Fruit fly (Drosophila melanogaster) whole organism, embryonic: ENCODE results near the gene ninaE.

Experiments
- Blimp-1 ChIP-seq: fragments of 200-800 bp; sonication (Bioruptor generic); optimal IDR thresholded peaks from 3 replicates; lab custom pipeline; 2018; ENCODE audit warnings: missing biosample characterization, missing genetic modification characterization, mild to moderate bottlenecking, moderate library complexity, missing genetic modification reagents
- CG11723 ChIP-seq: fragments of 200-800 bp; sonication (Bioruptor generic); optimal IDR thresholded peaks from 2 replicates; lab custom pipeline; 2017; ENCODE audit warnings: missing biosample characterization, mild to moderate bottlenecking, missing genetic modification characterization
- CG12769 ChIP-seq: fragments of 200-800 bp; sonication (Bioruptor generic); optimal IDR thresholded peaks from 2 replicates; lab custom pipeline; 2019; ENCODE audit warnings: missing biosample characterization, mild to moderate bottlenecking, missing genetic modification characterization, moderate library complexity
- CG15073 ChIP-seq: fragments of 200-800 bp; sonication (Bioruptor generic); optimal IDR thresholded peaks from 2 replicates; lab custom pipeline; 2016; ENCODE audit warnings: missing biosample characterization, missing genetic modification characterization
- CG1603 ChIP-seq: fragments of 200-800 bp; sonication (Bioruptor generic); optimal IDR thresholded peaks from 2 replicates; lab custom pipeline; 2019; ENCODE audit warnings: missing biosample characterization, mild to moderate bottlenecking, missing genetic modification characterization, moderate library complexity
- CG17186 ChIP-seq: fragments of 200-800 bp; sonication (Bioruptor generic); optimal IDR thresholded peaks from 3 replicates; lab custom pipeline; 2017; ENCODE audit warnings: missing biosample characterization, missing genetic modification reagents, missing genetic modification characterization
- CG17328 ChIP-seq: fragments of 200-800 bp; sonication (Bioruptor generic); IDR thresholded peaks from 2 replicates; pipeline ENCODE4 v1.3.6; 2022; ENCODE audit warnings: missing biosample characterization, missing genetic modification characterization
- CG1832 ChIP-seq: fragments of 200-800 bp; sonication (Bioruptor generic); optimal IDR thresholded peaks from 2 replicates; lab custom pipeline; 2017; ENCODE audit warnings: missing biosample characterization, mild to moderate bottlenecking, missing genetic modification characterization, inconsistent platforms
- CG2120 ChIP-seq: fragments of 200-800 bp; sonication (Bioruptor generic); optimal IDR thresholded peaks from 3 replicates; lab custom pipeline; 2016; ENCODE audit warnings: missing biosample characterization, missing genetic modification characterization
- CG2202 ChIP-seq: fragments of 200-800 bp; sonication (Bioruptor generic); optimal IDR thresholded peaks from 2 replicates; lab custom pipeline; 2018; ENCODE audit warnings: missing biosample characterization, mild to moderate bottlenecking, missing genetic modification characterization
- CG2678 ChIP-seq: fragments of 200-800 bp; sonication (Bioruptor generic); optimal IDR thresholded peaks from 3 replicates; lab custom pipeline; 2019; ENCODE audit warnings: missing biosample characterization, mild to moderate bottlenecking, missing genetic modification characterization, moderate library complexity
- CG2889 ChIP-seq: fragments of 200-800 bp; sonication (Bioruptor generic); IDR thresholded peaks from 3 replicates; pipeline ENCODE4 v1.3.6; 2022; ENCODE audit warnings: missing biosample characterization, missing genetic modification characterization
- CG43689 ChIP-seq: fragments of 200-800 bp; sonication (Bioruptor generic); IDR thresholded peaks from 2 replicates; pipeline ENCODE4 v1.3.6; 2022; ENCODE audit warnings: missing biosample characterization, missing genetic modification characterization
- CG4707 ChIP-seq: fragments of 200-800 bp; sonication (Bioruptor generic); optimal IDR thresholded peaks from 2 replicates; lab custom pipeline; 2018; ENCODE audit warnings: missing biosample characterization, mild to moderate bottlenecking, missing genetic modification characterization, moderate library complexity
- CG6813 ChIP-seq: fragments of 200-800 bp; sonication (Bioruptor generic); optimal IDR thresholded peaks from 2 replicates; lab custom pipeline; 2017; ENCODE audit warnings: missing biosample characterization, missing genetic modification characterization, mild to moderate bottlenecking, moderate library complexity, missing genetic modification reagents
- CG7372 ChIP-seq: fragments of 200-800 bp; sonication (Bioruptor generic); IDR thresholded peaks from 2 replicates; pipeline ENCODE4 v1.3.6; 2022; ENCODE audit warnings: missing biosample characterization, missing genetic modification characterization
- CG8089 ChIP-seq: fragments of 200-800 bp; sonication (Bioruptor generic); optimal IDR thresholded peaks from 3 replicates; lab custom pipeline; 2016; ENCODE audit warnings: missing biosample characterization, missing genetic modification characterization
- Dbx ChIP-seq: fragments of 200-800 bp; sonication (Bioruptor generic); IDR thresholded peaks from 3 replicates; pipeline ENCODE4 v1.3.6; 2022; ENCODE audit warnings: missing biosample characterization, missing genetic modification characterization
- Dek ChIP-seq: fragments of 200-800 bp; sonication (Bioruptor generic); optimal IDR thresholded peaks from 3 replicates; lab custom pipeline; 2019; ENCODE audit warnings: missing biosample characterization, mild to moderate bottlenecking, missing genetic modification characterization, moderate library complexity
- Eip74EF ChIP-seq, 2 experiments: fragments of 200-800 bp in 1 of 2; fragments of >200 bp in 1 of 2; sonication (Bioruptor generic) in 1 of 2; optimal IDR thresholded peaks; 2 replicates each; lab custom pipeline; 2017 to 2019; ENCODE audit warnings: missing biosample characterization in 2 of 2, missing genetic modification characterization in 2 of 2, mild to moderate bottlenecking in 1 of 2, moderate library complexity in 1 of 2
- Hsf ChIP-seq: fragments of 200-800 bp; sonication (Bioruptor generic); optimal IDR thresholded peaks from 3 replicates; lab custom pipeline; 2016; ENCODE audit warnings: missing biosample characterization, missing genetic modification characterization
- MBD-R2 ChIP-seq: fragments of 200-800 bp; sonication (Bioruptor generic); IDR thresholded peaks from 2 replicates; pipeline ENCODE4 v1.3.6; 2022; ENCODE audit warnings: missing biosample characterization, missing genetic modification characterization
- Neu2 ChIP-seq: fragments of 200-800 bp; sonication (Bioruptor generic); optimal IDR thresholded peaks from 3 replicates; lab custom pipeline; 2016; ENCODE audit warnings: missing biosample characterization, missing genetic modification characterization, borderline replicate concordance
- Nf-YB ChIP-seq: fragments of 200-800 bp; sonication (Bioruptor generic); optimal IDR thresholded peaks from 3 replicates; lab custom pipeline; 2019; ENCODE audit warnings: missing biosample characterization, mild to moderate bottlenecking, missing genetic modification characterization, moderate library complexity
- Rx ChIP-seq: fragments of 200-800 bp; sonication (Bioruptor generic); IDR thresholded peaks from 2 replicates; pipeline ENCODE4 v1.3.6; 2022; ENCODE audit warnings: missing biosample characterization, missing genetic modification characterization
- Sry-β ChIP-seq: fragments of 200-800 bp; sonication (Bioruptor generic); optimal IDR thresholded peaks from 2 replicates; lab custom pipeline; 2018; ENCODE audit warnings: missing biosample characterization, mild to moderate bottlenecking, missing genetic modification characterization, moderate library complexity
- Stat92E ChIP-seq, 3 experiments: fragments of >200 bp in 2 of 3; fragments of 200-800 bp in 1 of 3; sonication (Bioruptor generic) in 1 of 3; optimal IDR thresholded peaks; 2 replicates each; lab custom pipeline; 2017 to 2019; ENCODE audit warnings: missing biosample characterization in 3 of 3, missing genetic modification characterization in 3 of 3, mild to moderate bottlenecking in 1 of 3, moderate library complexity in 1 of 3
- Vsx1 ChIP-seq: fragments of 200-800 bp; sonication (Bioruptor generic); optimal IDR thresholded peaks from 2 replicates; lab custom pipeline; 2017; ENCODE audit warnings: missing biosample characterization, mild to moderate bottlenecking, missing genetic modification characterization, missing genetic modification reagents
- ab ChIP-seq: fragments of 200-800 bp; sonication (Bioruptor generic); optimal IDR thresholded peaks from 2 replicates; lab custom pipeline; 2016; ENCODE audit warnings: missing biosample characterization, missing genetic modification characterization
- br ChIP-seq: fragments of >200 bp; optimal IDR thresholded peaks from 2 replicates; lab custom pipeline; 2017
- crol ChIP-seq: fragments of 200-800 bp; sonication (Bioruptor generic); IDR thresholded peaks from 2 replicates; pipeline ENCODE4 v1.3.6; 2022; ENCODE audit warnings: missing biosample characterization, missing genetic modification characterization
- crp ChIP-seq, 2 experiments: fragments of 200-800 bp; sonication (Bioruptor generic); optimal IDR thresholded peaks; 2 replicates in 1 of 2; 3 replicates in 1 of 2; lab custom pipeline; 2017; ENCODE audit warnings: missing biosample characterization in 2 of 2, missing genetic modification characterization in 2 of 2, mild to moderate bottlenecking in 1 of 2, moderate library complexity in 1 of 2
- dati ChIP-seq: fragments of 200-800 bp; sonication (Bioruptor generic); IDR thresholded peaks from 2 replicates; pipeline ENCODE4 v1.3.6; 2022; ENCODE audit warnings: missing biosample characterization, missing genetic modification characterization
- dimm ChIP-seq: fragments of 200-800 bp; sonication (Bioruptor generic); IDR thresholded peaks from 2 replicates; pipeline ENCODE4 v1.3.6; 2022; ENCODE audit warnings: missing biosample characterization, missing genetic modification characterization
- exex ChIP-seq: fragments of 200-800 bp; sonication (Bioruptor generic); optimal IDR thresholded peaks from 4 replicates; lab custom pipeline; 2018; ENCODE audit warnings: missing biosample characterization, mild to moderate bottlenecking, missing genetic modification characterization, moderate library complexity
- fd102C ChIP-seq: fragments of 200-800 bp; sonication (Bioruptor generic); optimal IDR thresholded peaks from 2 replicates; lab custom pipeline; 2018; ENCODE audit warnings: missing biosample characterization, mild to moderate bottlenecking, missing genetic modification characterization, moderate library complexity
- gce ChIP-seq: fragments of 200-800 bp; sonication (Bioruptor generic); IDR thresholded peaks from 3 replicates; pipeline ENCODE4 v1.3.6; 2022; ENCODE audit warnings: missing biosample characterization, missing genetic modification characterization
- inv ChIP-seq: fragments of 200-800 bp; sonication (Bioruptor generic); IDR thresholded peaks from 2 replicates; pipeline ENCODE4 v1.3.6; 2022; ENCODE audit warnings: missing biosample characterization, missing genetic modification characterization; ENCODE audit not compliant: partially characterized antibody
- lilli ChIP-seq: fragments of 200-800 bp; sonication (Bioruptor generic); optimal IDR thresholded peaks from 3 replicates; lab custom pipeline; 2016; ENCODE audit warnings: missing biosample characterization, missing genetic modification characterization
- odd ChIP-seq: fragments of 200-800 bp; sonication (Bioruptor generic); optimal IDR thresholded peaks from 2 replicates; lab custom pipeline; 2017; ENCODE audit warnings: missing biosample characterization, mild to moderate bottlenecking, missing genetic modification characterization
- otp ChIP-seq: fragments of 200-800 bp; sonication (Bioruptor generic); IDR thresholded peaks from 3 replicates; pipeline ENCODE4, ENCODE4 v1.3.6; 2022; ENCODE audit warnings: missing biosample characterization, missing genetic modification characterization
- pan ChIP-seq, 4 experiments: fragments of >200 bp in 3 of 4; fragments of 200-800 bp in 1 of 4; sonication (Bioruptor generic) in 1 of 4; optimal IDR thresholded peaks in 3 of 4; IDR thresholded peaks in 1 of 4; 2 replicates each; pipeline versions ENCODE4 v1.3.6 to Lab custom; 2017 to 2022; ENCODE audit warnings: missing biosample characterization in 2 of 4, missing genetic modification characterization in 2 of 4, mixed read lengths in 1 of 4
- pros ChIP-seq: fragments of 200-800 bp; sonication (Bioruptor generic); optimal IDR thresholded peaks from 3 replicates; lab custom pipeline; 2019; ENCODE audit warnings: missing biosample characterization, mild to moderate bottlenecking, missing genetic modification characterization, moderate library complexity
- pzg ChIP-seq: fragments of 200-800 bp; sonication (Bioruptor generic); optimal IDR thresholded peaks from 3 replicates; lab custom pipeline; 2018; ENCODE audit warnings: missing biosample characterization, mild to moderate bottlenecking, missing genetic modification characterization, moderate library complexity
- stc ChIP-seq: fragments of 200-800 bp; sonication (Bioruptor generic); IDR thresholded peaks from 2 replicates; pipeline ENCODE4 v1.3.6; 2022; ENCODE audit warnings: missing biosample characterization, missing genetic modification characterization
- trem ChIP-seq: fragments of 200-800 bp; optimal IDR thresholded peaks from 3 replicates; lab custom pipeline; 2019; ENCODE audit warnings: missing biosample characterization, mild to moderate bottlenecking, missing genetic modification characterization, moderate library complexity
- yki ChIP-seq: fragments of >200 bp; optimal IDR thresholded peaks from 3 replicates; lab custom pipeline; 2018
- zf30C ChIP-seq: fragments of 200-800 bp; sonication (Bioruptor generic); optimal IDR thresholded peaks from 3 replicates; lab custom pipeline; 2018; ENCODE audit warnings: missing biosample characterization, mild to moderate bottlenecking, missing genetic modification characterization

Gene ninaE

DNA sequence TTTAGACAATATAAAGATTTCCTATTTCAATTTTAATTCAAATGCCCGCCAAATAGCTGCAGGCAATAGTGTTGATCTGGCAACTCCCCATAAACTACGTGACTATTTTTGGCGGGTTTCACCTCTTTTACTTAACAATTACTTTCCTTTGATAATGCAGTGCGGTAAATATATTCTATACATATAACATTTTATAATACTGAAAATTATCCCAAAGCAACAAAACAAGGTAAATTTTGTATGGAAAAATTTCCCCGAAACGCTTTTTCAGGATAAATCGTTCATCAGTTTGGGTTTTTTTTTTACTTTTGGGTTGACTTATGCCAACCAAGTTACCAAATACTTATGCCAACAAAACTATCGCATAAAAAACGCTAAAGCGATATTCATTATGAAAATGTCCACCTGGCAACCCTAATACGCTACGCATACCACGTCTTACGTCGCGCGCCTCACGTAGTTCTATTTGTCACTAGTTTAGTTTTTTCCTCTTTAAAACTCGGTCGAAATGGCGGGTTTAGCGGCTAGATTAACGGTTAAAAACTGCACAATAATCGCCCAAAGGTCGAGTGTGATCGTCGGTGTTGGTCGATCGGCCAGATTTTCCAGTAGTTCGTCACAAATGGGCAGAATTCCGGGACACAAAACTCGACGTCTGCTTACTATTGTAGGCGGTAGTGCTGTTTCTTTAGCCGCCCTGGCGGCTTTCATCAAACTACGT lies 41.0 kb downstream of the ninaE start, which contains the start of gene MICU3 (continued):
- TF ChIP-seq dimm (GFP tag; lab: Robert Waterston, UW) (no peak), Rx (GFP tag; lab: Robert Waterston, UW) (peak; percentile 43; the same call in 1 of the 2 replicates), CG4707 (no peak), MBD-R2 (GFP tag; lab: Robert Waterston, UW) (no peak), Stat92E (GFP tag; optimal IDR thresholded peaks at IDR 0.05; lab: Kevin White, UChicago) (no peak), CG17328 (GFP tag; lab: Robert Waterston, UW) (peak; percentile 58), inv (peak; percentile 69), CG15073 (GFP tag; lab: Kevin White, UChicago) (no peak), lilli (GFP tag; lab: Kevin White, UChicago) (peak; percentile 75), yki (lab: Kevin White, UChicago) (no peak), odd (GFP tag; lab: Kevin White, UChicago) (no peak), Dek (tag; lab: Kevin White, UChicago) (peak; percentile 57), Vsx1 (GFP tag; lab: Kevin White, UChicago) (no peak), pzg (peak; percentile 48), Sry-β (GFP tag; lab: Kevin White, UChicago) (peak; percentile 83), zf30C (GFP tag; lab: Kevin White, UChicago) (no peak), Eip74EF (GFP tag; optimal IDR thresholded peaks at IDR 0.05; lab: Kevin White, UChicago) (no peak), CG2889 (GFP tag; lab: Robert Waterston, UW) (0 out of 3 replicates have a peak, but pooled peaks have one; percentile 52), CG12769 (tag; lab: Kevin White, UChicago) (peak; percentile 20), CG17186 (GFP tag; lab: Kevin White, UChicago) (peak; percentile 27), Blimp-1 (peak; percentile 52), Hsf (GFP tag; lab: Kevin White, UChicago) (peak; percentile 71), pan (optimal IDR thresholded peaks at IDR 0.05; lab: Kevin White, UChicago) (no peak), pan (GFP tag; optimal IDR thresholded peaks at IDR 0.05 in 1 of 2, IDR thresholded peaks at IDR 0.05 in 1 of 2) (peak in 1 of 2 experiments; percentile 72), br (lab: Kevin White, UChicago) (no peak), CG1603 (tag; lab: Kevin White, UChicago) (peak; percentile 25), pros (no peak), Nf-YB (no peak), CG2120 (GFP tag; lab: Kevin White, UChicago) (peak; percentile 86), otp (0 out of 3 replicates have a peak, but pooled peaks have one; percentile 49), stc (GFP tag; lab: Robert Waterston, UW) (0 out of 2 replicates have a peak, but pooled peaks have one; percentile 9), trem (tag; lab: Kevin White, UChicago) (peak; percentile 18), fd102C (no peak), gce (GFP tag; lab: Robert Waterston, UW) (no peak), ab (peak; percentile 17), CG6813 (GFP tag; lab: Kevin White, UChicago) (no peak), CG8089 (peak; percentile 44), CG43689 (GFP tag; lab: Robert Waterston, UW) (no peak), Neu2 (GFP tag; lab: Kevin White, UChicago) (no peak), CG7372 (peak; percentile 50; the same call in 1 of the 2 replicates), crp (GFP tag; optimal IDR thresholded peaks at IDR 0.05; lab: Kevin White, UChicago) (peak in 1 of 2 experiments; percentile 31), crol (no peak), CG1832 (no peak), dati (no peak), Dbx (GFP tag; lab: Robert Waterston, UW) (peak; percentile 56; the same call in 1 of the 3 replicates), CG2202 (no peak), exex (tag; lab: Kevin White, UChicago) (peak; percentile 5), CG2678 (peak; percentile 69), CG11723 (GFP tag; lab: Kevin White, UChicago) (no peak)
